ENCODE assay signal across 1 fruit fly cellular context in genomic region chr2L:20222940-20223727, dm6.
TF ChIP-seq lines count a peak whose summit lies in the region.

No protein-coding gene starts in this region.

TF ChIP-seq in whole organism, embryonic, 481 proteins besides CTCF, POLR2A, EP300 and RAD21 (continued from another document and continues in another):
- TF ChIP-seq sc (optimal IDR thresholded peaks at IDR 0.05; lab: Kevin White, UChicago) = no peak
- TF ChIP-seq sc (GFP tag; optimal IDR thresholded peaks at IDR 0.05; lab: Kevin White, UChicago) = no peak
- TF ChIP-seq gcm2 (GFP tag; optimal IDR thresholded peaks at IDR 0.05; lab: Kevin White, UChicago) = no peak
- no peak for TF ChIP-seq ERR (GFP tag; optimal IDR thresholded peaks at IDR 0.05; lab: Kevin White, UChicago)
- no peak for TF ChIP-seq lab (GFP tag; optimal IDR thresholded peaks at IDR 0.05; lab: Kevin White, UChicago)
- peak; percentile 1 for TF ChIP-seq CG9817 (tag; optimal IDR thresholded peaks at IDR 0.05; lab: Kevin White, UChicago)
- no peak for TF ChIP-seq CG6813 (GFP tag; optimal IDR thresholded peaks at IDR 0.05; lab: Kevin White, UChicago)
- TF ChIP-seq Sox102F (GFP tag; optimal IDR thresholded peaks at IDR 0.05; lab: Kevin White, UChicago) = no peak
- peak; percentile 69 for TF ChIP-seq Myb (GFP tag; optimal IDR thresholded peaks at IDR 0.05; lab: Kevin White, UChicago)
- TF ChIP-seq sr (GFP tag; IDR thresholded peaks at IDR 0.05; lab: Robert Waterston, UW) = no peak
- TF ChIP-seq Bgb (GFP tag; IDR thresholded peaks at IDR 0.05; lab: Robert Waterston, UW; ENCODE audit: partially characterized antibody) = no peak
- TF ChIP-seq Dp (GFP tag; optimal IDR thresholded peaks at IDR 0.05; lab: Kevin White, UChicago) = peak; percentile 65
- TF ChIP-seq danr (GFP tag; IDR thresholded peaks at IDR 0.05; lab: Robert Waterston, UW) = no peak
- TF ChIP-seq CG7271 (tag; optimal IDR thresholded peaks at IDR 0.05; lab: Kevin White, UChicago) = no peak
- TF ChIP-seq h (optimal IDR thresholded peaks at IDR 0.05; lab: Kevin White, UChicago) = no peak
- no peak for TF ChIP-seq CG18476 (GFP tag; optimal IDR thresholded peaks at IDR 0.05; lab: Kevin White, UChicago)
- no peak for TF ChIP-seq CG11456 (GFP tag; IDR thresholded peaks at IDR 0.05; lab: Robert Waterston, UW)
- peak; percentile 12 for TF ChIP-seq lilli (GFP tag; optimal IDR thresholded peaks at IDR 0.05; lab: Kevin White, UChicago)
- no peak for TF ChIP-seq al (GFP tag; IDR thresholded peaks at IDR 0.05; lab: Robert Waterston, UW)
- TF ChIP-seq CG10267 (tag; optimal IDR thresholded peaks at IDR 0.05; lab: Kevin White, UChicago) = no peak
- no peak for TF ChIP-seq Dip3 (GFP tag; optimal IDR thresholded peaks at IDR 0.05; lab: Kevin White, UChicago)
- no peak for TF ChIP-seq CG17186 (GFP tag; optimal IDR thresholded peaks at IDR 0.05; lab: Kevin White, UChicago)
- TF ChIP-seq Poxn (GFP tag; IDR thresholded peaks at IDR 0.05; lab: Robert Waterston, UW) = no peak
- no peak for TF ChIP-seq chm (GFP tag; IDR thresholded peaks at IDR 0.05; lab: Robert Waterston, UW)
- peak; percentile 25 for TF ChIP-seq CG13894 (tag; optimal IDR thresholded peaks at IDR 0.05; lab: Kevin White, UChicago)
- TF ChIP-seq Hr51 (GFP tag; optimal IDR thresholded peaks at IDR 0.05; lab: Kevin White, UChicago) = peak in 1 of 2 experiments; percentile 12
- peak; percentile 58 for TF ChIP-seq Hmr (GFP tag; optimal IDR thresholded peaks at IDR 0.05; lab: Kevin White, UChicago)
- no peak for TF ChIP-seq CG6272 (GFP tag; IDR thresholded peaks at IDR 0.05; lab: Robert Waterston, UW)
- peak; percentile 11 for TF ChIP-seq CG30403 (GFP tag; optimal IDR thresholded peaks at IDR 0.05; lab: Kevin White, UChicago)
- TF ChIP-seq Sry-β (GFP tag; optimal IDR thresholded peaks at IDR 0.05; lab: Kevin White, UChicago) = no peak
- TF ChIP-seq CG10431 (GFP tag; optimal IDR thresholded peaks at IDR 0.05; lab: Kevin White, UChicago) = no peak
- peak; percentile 48; the same call in 2 of the 3 replicates for TF ChIP-seq row (GFP tag; IDR thresholded peaks at IDR 0.05; lab: Robert Waterston, UW)
- peak; percentile 21 for TF ChIP-seq ewg (GFP tag; optimal IDR thresholded peaks at IDR 0.05; lab: Kevin White, UChicago)
- no peak for TF ChIP-seq ap (GFP tag; IDR thresholded peaks at IDR 0.05; lab: Robert Waterston, UW)
- TF ChIP-seq mam (GFP tag; optimal IDR thresholded peaks at IDR 0.05; lab: Kevin White, UChicago) = no peak
- TF ChIP-seq CG11504 (tag; optimal IDR thresholded peaks at IDR 0.05; lab: Kevin White, UChicago) = peak; percentile 24
- no peak for TF ChIP-seq vvl (GFP tag; IDR thresholded peaks at IDR 0.05; lab: Robert Waterston, UW)
- TF ChIP-seq scrt (GFP tag; optimal IDR thresholded peaks at IDR 0.05; lab: Kevin White, UChicago) = no peak
- TF ChIP-seq CG10147 (GFP tag; optimal IDR thresholded peaks at IDR 0.05; lab: Kevin White, UChicago) = no peak
- TF ChIP-seq Awh (GFP tag; IDR thresholded peaks at IDR 0.05; lab: Robert Waterston, UW) = no peak
- no peak for TF ChIP-seq CG16815 (GFP tag; optimal IDR thresholded peaks at IDR 0.05; lab: Kevin White, UChicago)
- no peak for TF ChIP-seq gsb-n (tag; optimal IDR thresholded peaks at IDR 0.05; lab: Kevin White, UChicago)
- no peak for TF ChIP-seq kah (GFP tag; optimal IDR thresholded peaks at IDR 0.05; lab: Kevin White, UChicago)
- TF ChIP-seq dysf (GFP tag; IDR thresholded peaks at IDR 0.05; lab: Robert Waterston, UW) = no peak
- TF ChIP-seq Dip2 (GFP tag; IDR thresholded peaks at IDR 0.05; lab: Robert Waterston, UW) = no peak
- TF ChIP-seq CG32772 (GFP tag; IDR thresholded peaks at IDR 0.05; lab: Robert Waterston, UW) = no peak
- no peak for TF ChIP-seq CG18619 (GFP tag; optimal IDR thresholded peaks at IDR 0.05; lab: Kevin White, UChicago)
- TF ChIP-seq so (GFP tag; IDR thresholded peaks at IDR 0.05; lab: Robert Waterston, UW) = no peak
- peak; percentile 26 for TF ChIP-seq PHDP (tag; optimal IDR thresholded peaks at IDR 0.05; lab: Kevin White, UChicago)
- TF ChIP-seq fu2 (GFP tag; optimal IDR thresholded peaks at IDR 0.05; lab: Kevin White, UChicago) = no peak
- TF ChIP-seq gsb (GFP tag; IDR thresholded peaks at IDR 0.05; lab: Robert Waterston, UW) = no peak
- no peak for TF ChIP-seq Mad (GFP tag; optimal IDR thresholded peaks at IDR 0.05; lab: Kevin White, UChicago)
- TF ChIP-seq CG3847 (GFP tag; IDR thresholded peaks at IDR 0.05; lab: Robert Waterston, UW) = 0 out of 2 replicates have a peak, but pooled peaks have one; percentile 13
- peak; percentile 36 for TF ChIP-seq slbo (GFP tag; IDR thresholded peaks at IDR 0.05; lab: Robert Waterston, UW)
- TF ChIP-seq D (optimal IDR thresholded peaks at IDR 0.05; lab: Kevin White, UChicago) = no peak
- TF ChIP-seq D (GFP tag; optimal IDR thresholded peaks at IDR 0.05; lab: Kevin White, UChicago) = no peak
- TF ChIP-seq Optix (GFP tag; IDR thresholded peaks at IDR 0.05; lab: Robert Waterston, UW) = no peak
- TF ChIP-seq Six4 (GFP tag; optimal IDR thresholded peaks at IDR 0.05; lab: Kevin White, UChicago) = no peak
- no peak for TF ChIP-seq Nf-YB (GFP tag; optimal IDR thresholded peaks at IDR 0.05; lab: Kevin White, UChicago)
- TF ChIP-seq Adf1 (GFP tag; IDR thresholded peaks at IDR 0.05; lab: Robert Waterston, UW) = no peak
- no peak for TF ChIP-seq CG8944 (GFP tag; optimal IDR thresholded peaks at IDR 0.05; lab: Kevin White, UChicago)
- TF ChIP-seq Ptx1 (GFP tag; IDR thresholded peaks at IDR 0.05; lab: Robert Waterston, UW) = peak; percentile 32; the same call in 1 of the 2 replicates
- TF ChIP-seq cg (GFP tag; optimal IDR thresholded peaks at IDR 0.05; lab: Kevin White, UChicago) = no peak
- TF ChIP-seq HmgZ (tag; optimal IDR thresholded peaks at IDR 0.05; lab: Kevin White, UChicago) = no peak
- no peak for TF ChIP-seq inv (GFP tag; IDR thresholded peaks at IDR 0.05; lab: Robert Waterston, UW; ENCODE audit: partially characterized antibody)
- no peak for TF ChIP-seq CG1832 (GFP tag; optimal IDR thresholded peaks at IDR 0.05; lab: Kevin White, UChicago)
- TF ChIP-seq ATbp (GFP tag; optimal IDR thresholded peaks at IDR 0.05; lab: Kevin White, UChicago) = no peak
- TF ChIP-seq CG12219 (GFP tag; optimal IDR thresholded peaks at IDR 0.05; lab: Kevin White, UChicago) = no peak
- no peak for TF ChIP-seq tll (GFP tag; optimal IDR thresholded peaks at IDR 0.05; lab: Kevin White, UChicago)
- no peak for TF ChIP-seq Scr (GFP tag; IDR thresholded peaks at IDR 0.05; lab: Robert Waterston, UW; ENCODE audit: partially characterized antibody)
- TF ChIP-seq sens (GFP tag; lab: Kevin White, UChicago) = peak; percentile 12
- no peak for TF ChIP-seq CG9609 (GFP tag; optimal IDR thresholded peaks at IDR 0.05; lab: Kevin White, UChicago)
- no peak for TF ChIP-seq CG8765 (GFP tag; IDR thresholded peaks at IDR 0.05; lab: Robert Waterston, UW)
- TF ChIP-seq CG12769 (tag; optimal IDR thresholded peaks at IDR 0.05; lab: Kevin White, UChicago) = no peak
- TF ChIP-seq Trl (optimal IDR thresholded peaks at IDR 0.05; lab: Kevin White, UChicago) = no peak
- TF ChIP-seq Trl (GFP tag; optimal IDR thresholded peaks at IDR 0.05; lab: Kevin White, UChicago) = no peak
- no peak for TF ChIP-seq Abd-B (GFP tag; optimal IDR thresholded peaks at IDR 0.05; lab: Kevin White, UChicago)
- no peak for TF ChIP-seq CG11093 (GFP tag; IDR thresholded peaks at IDR 0.05; lab: Robert Waterston, UW)
- TF ChIP-seq CG31224 (GFP tag; IDR thresholded peaks at IDR 0.05; lab: Robert Waterston, UW) = no peak
- TF ChIP-seq crc (GFP tag; optimal IDR thresholded peaks at IDR 0.05; lab: Kevin White, UChicago) = no peak
- no peak for TF ChIP-seq CG10979 (tag; optimal IDR thresholded peaks at IDR 0.05; lab: Kevin White, UChicago)
- TF ChIP-seq CHES-1-like (GFP tag; optimal IDR thresholded peaks at IDR 0.05; lab: Kevin White, UChicago) = no peak
- no peak for TF ChIP-seq CG8478 (optimal IDR thresholded peaks at IDR 0.05; lab: Kevin White, UChicago)
- TF ChIP-seq CG8924 (tag; optimal IDR thresholded peaks at IDR 0.05; lab: Kevin White, UChicago) = no peak
- TF ChIP-seq CG16863 (GFP tag; optimal IDR thresholded peaks at IDR 0.05; lab: Kevin White, UChicago) = no peak
- TF ChIP-seq luna (GFP tag; optimal IDR thresholded peaks at IDR 0.05; lab: Kevin White, UChicago) = no peak
- no peak for TF ChIP-seq rib (GFP tag; IDR thresholded peaks at IDR 0.05; lab: Robert Waterston, UW)
- no peak for TF ChIP-seq CG4424 (GFP tag; optimal IDR thresholded peaks at IDR 0.05; lab: Kevin White, UChicago)
- no peak for TF ChIP-seq CG18011 (GFP tag; optimal IDR thresholded peaks at IDR 0.05; lab: Kevin White, UChicago)
- TF ChIP-seq CG8290 (GFP tag; optimal IDR thresholded peaks at IDR 0.05; lab: Kevin White, UChicago) = peak; percentile 4
- TF ChIP-seq CG8290 (tag; optimal IDR thresholded peaks at IDR 0.05; lab: Kevin White, UChicago) = peak in 1 of 2 experiments; percentile 45
- no peak for TF ChIP-seq CG4730 (GFP tag; IDR thresholded peaks at IDR 0.05; lab: Robert Waterston, UW)
- no peak for TF ChIP-seq amos (GFP tag; IDR thresholded peaks at IDR 0.05; lab: Robert Waterston, UW; ENCODE audit: partially characterized antibody)
- peak; percentile 12 for TF ChIP-seq gem (tag; optimal IDR thresholded peaks at IDR 0.05; lab: Kevin White, UChicago)
- no peak for TF ChIP-seq CG3163 (GFP tag; optimal IDR thresholded peaks at IDR 0.05; lab: Kevin White, UChicago)
- no peak for TF ChIP-seq run (tag; optimal IDR thresholded peaks at IDR 0.05; lab: Kevin White, UChicago)
- no peak for TF ChIP-seq CG34376 (GFP tag; optimal IDR thresholded peaks at IDR 0.05; lab: Kevin White, UChicago)
- TF ChIP-seq oc (tag; optimal IDR thresholded peaks at IDR 0.05; lab: Kevin White, UChicago) = peak; percentile 34
- TF ChIP-seq Jarid2 (GFP tag; optimal IDR thresholded peaks at IDR 0.05; lab: Kevin White, UChicago) = peak; percentile 72
- no peak for TF ChIP-seq unc-4 (GFP tag; IDR thresholded peaks at IDR 0.05; lab: Robert Waterston, UW; ENCODE audit: partially characterized antibody)
- TF ChIP-seq Hr39 (optimal IDR thresholded peaks at IDR 0.05; lab: Kevin White, UChicago) = no peak
- TF ChIP-seq CG2129 (GFP tag; IDR thresholded peaks at IDR 0.05; lab: Robert Waterston, UW; ENCODE audit: partially characterized antibody) = no peak
- TF ChIP-seq tgo (GFP tag; IDR thresholded peaks at IDR 0.05; lab: Robert Waterston, UW) = no peak
- no peak for TF ChIP-seq CG33557 (GFP tag; optimal IDR thresholded peaks at IDR 0.05; lab: Kevin White, UChicago)
- no peak for TF ChIP-seq ftz-f1 (GFP tag; optimal IDR thresholded peaks at IDR 0.05; lab: Kevin White, UChicago)
- TF ChIP-seq nmo (GFP tag; optimal IDR thresholded peaks at IDR 0.05; lab: Kevin White, UChicago) = no peak
- no peak for TF ChIP-seq her (GFP tag; optimal IDR thresholded peaks at IDR 0.05; lab: Kevin White, UChicago)
- TF ChIP-seq CG15073 (GFP tag; optimal IDR thresholded peaks at IDR 0.05; lab: Kevin White, UChicago) = no peak
- no peak for TF ChIP-seq CG7963 (GFP tag; IDR thresholded peaks at IDR 0.05; lab: Robert Waterston, UW; ENCODE audit: partially characterized antibody)
- no peak for TF ChIP-seq CG8388 (GFP tag; optimal IDR thresholded peaks at IDR 0.05; lab: Kevin White, UChicago)
- no peak for TF ChIP-seq Stat92E (GFP tag; optimal IDR thresholded peaks at IDR 0.05; lab: Kevin White, UChicago)
- TF ChIP-seq Rfx (GFP tag; IDR thresholded peaks at IDR 0.05; lab: Robert Waterston, UW) = peak; percentile 61; the same call in 1 of the 2 replicates
- TF ChIP-seq Ravus (GFP tag; IDR thresholded peaks at IDR 0.05; lab: Robert Waterston, UW) = no peak
- TF ChIP-seq CG13624 (GFP tag; optimal IDR thresholded peaks at IDR 0.05; lab: Kevin White, UChicago) = no peak
- no peak for TF ChIP-seq aop (GFP tag; IDR thresholded peaks at IDR 0.05; lab: Robert Waterston, UW)
- no peak for TF ChIP-seq pnt (GFP tag; optimal IDR thresholded peaks at IDR 0.05; lab: Kevin White, UChicago)
- TF ChIP-seq CG9797 (GFP tag; optimal IDR thresholded peaks at IDR 0.05; lab: Kevin White, UChicago) = no peak
- TF ChIP-seq Atf3 (GFP tag; optimal IDR thresholded peaks at IDR 0.05; lab: Kevin White, UChicago) = no peak
- TF ChIP-seq Ets65A (GFP tag; lab: Kevin White, UChicago) = peak; percentile 12
- TF ChIP-seq Mes4 (GFP tag; optimal IDR thresholded peaks at IDR 0.05; lab: Kevin White, UChicago) = no peak
- TF ChIP-seq Med (GFP tag; lab: Kevin White, UChicago) = no peak
- TF ChIP-seq CG9727 (GFP tag; optimal IDR thresholded peaks at IDR 0.05; lab: Kevin White, UChicago) = no peak
- no peak for TF ChIP-seq CG10654 (GFP tag; optimal IDR thresholded peaks at IDR 0.05; lab: Kevin White, UChicago)
- no peak for TF ChIP-seq CG4282 (GFP tag; optimal IDR thresholded peaks at IDR 0.05; lab: Kevin White, UChicago)
- TF ChIP-seq Mrtf (GFP tag; IDR thresholded peaks at IDR 0.05; lab: Robert Waterston, UW) = no peak
- peak; percentile 21 for TF ChIP-seq CG7839 (tag; optimal IDR thresholded peaks at IDR 0.05; lab: Kevin White, UChicago)
- TF ChIP-seq zf30C (GFP tag; optimal IDR thresholded peaks at IDR 0.05; lab: Kevin White, UChicago) = no peak
- TF ChIP-seq CG14050 (GFP tag; IDR thresholded peaks at IDR 0.05; lab: Robert Waterston, UW) = no peak
- TF ChIP-seq psq (GFP tag; optimal IDR thresholded peaks at IDR 0.05; lab: Kevin White, UChicago) = no peak
- no peak for TF ChIP-seq Dll (GFP tag; IDR thresholded peaks at IDR 0.05; lab: Robert Waterston, UW; ENCODE audit: partially characterized antibody)
- no peak for TF ChIP-seq GATAe (GFP tag; conservative IDR thresholded peaks at IDR 0.05; lab: Robert Waterston, UW)
- no peak for TF ChIP-seq CG3726 (GFP tag; IDR thresholded peaks at IDR 0.05; lab: Robert Waterston, UW)
- no peak for TF ChIP-seq corto (GFP tag; optimal IDR thresholded peaks at IDR 0.05; lab: Kevin White, UChicago)
- TF ChIP-seq shn (GFP tag; optimal IDR thresholded peaks at IDR 0.05; lab: Kevin White, UChicago) = no peak
- peak; percentile 34; the same call in 1 of the 2 replicates for TF ChIP-seq Ada2b (GFP tag; IDR thresholded peaks at IDR 0.05; lab: Robert Waterston, UW)
- no peak for TF ChIP-seq CG11723 (GFP tag; optimal IDR thresholded peaks at IDR 0.05; lab: Kevin White, UChicago)
- no peak for TF ChIP-seq CG18764 (GFP tag; optimal IDR thresholded peaks at IDR 0.05; lab: Kevin White, UChicago)
- TF ChIP-seq ci (GFP tag; IDR thresholded peaks at IDR 0.05; lab: Robert Waterston, UW) = no peak
- TF ChIP-seq eve (GFP tag; optimal IDR thresholded peaks at IDR 0.05; lab: Kevin White, UChicago) = no peak
- no peak for TF ChIP-seq ranshi (GFP tag; IDR thresholded peaks at IDR 0.05; lab: Robert Waterston, UW)
- TF ChIP-seq grau (tag; optimal IDR thresholded peaks at IDR 0.05; lab: Kevin White, UChicago) = no peak
